Worm (Caenorhabditis elegans) whole organism, L1 larva: ENCODE measurements around the gene ZK1307.7.

Experiments
- C04F5.9 ChIP-seq: sonication (generic microtip); optimal IDR thresholded peaks from 2 replicates; lab custom pipeline; 2016; ENCODE audit warnings: missing genetic modification characterization, missing compliant biosample characterization
- C34B4.2 ChIP-seq: sonication (generic microtip); optimal IDR thresholded peaks from 2 replicates; lab custom pipeline; 2017; ENCODE audit warnings: mild to moderate bottlenecking, missing genetic modification characterization, missing compliant biosample characterization
- F16B12.6 ChIP-seq: fragments of 150-350 bp; optimal IDR thresholded peaks from 2 replicates; lab custom pipeline; 2014; ENCODE audit warnings: missing biosample characterization, missing genetic modification characterization
- Y116A8C.19 ChIP-seq: sonication (generic microtip); optimal IDR thresholded peaks from 2 replicates; lab custom pipeline; 2016; ENCODE audit warnings: missing compliant biosample characterization, missing genetic modification characterization, borderline replicate concordance
- aha-1 ChIP-seq: fragments of 150-350 bp; optimal IDR thresholded peaks from 2 replicates; lab custom pipeline; 2014; ENCODE audit warnings: missing biosample characterization, missing genetic modification characterization
- aly-2 ChIP-seq: fragments of 150-350 bp; optimal IDR thresholded peaks from 2 replicates; lab custom pipeline; 2014; ENCODE audit warnings: missing biosample characterization, missing genetic modification characterization
- ceh-63 ChIP-seq: fragments of 200-800 bp; sonication (Bioruptor generic); optimal IDR thresholded peaks from 2 replicates; lab custom pipeline; 2018; ENCODE audit warnings: mild to moderate bottlenecking, missing genetic modification characterization, missing compliant biosample characterization
- ceh-88 ChIP-seq: fragments of 200-800 bp; sonication (Bioruptor generic); IDR thresholded peaks from 2 replicates; pipeline ENCODE4 v1.3.6; 2022; ENCODE audit warnings: missing genetic modification characterization, missing compliant biosample characterization
- ceh-90 ChIP-seq: sonication (generic microtip); optimal IDR thresholded peaks from 2 replicates; lab custom pipeline; 2016; ENCODE audit warnings: missing genetic modification characterization, missing compliant biosample characterization
- dpl-1 ChIP-seq, 3 experiments: fragments of 150-350 bp in 2 of 3; sonication (generic microtip) in 1 of 3; optimal IDR thresholded peaks; 2 replicates each; lab custom pipeline; 2014 to 2017; ENCODE audit warnings: missing biosample characterization in 3 of 3, missing genetic modification characterization in 3 of 3, missing genetic modification reagents in 3 of 3
- dsc-1 ChIP-seq: sonication (generic microtip); optimal IDR thresholded peaks from 2 replicates; lab custom pipeline; 2016; ENCODE audit warnings: mild to moderate bottlenecking, missing genetic modification characterization, missing compliant biosample characterization
- egl-13 ChIP-seq: sonication (generic microtip); optimal IDR thresholded peaks from 2 replicates; lab custom pipeline; 2016; ENCODE audit warnings: missing genotype, missing genetic modification reagents, missing genetic modification characterization, missing compliant biosample characterization
- egl-27 ChIP-seq, 2 experiments: fragments of 150-350 bp in 1 of 2; sonication (generic microtip); optimal IDR thresholded peaks; 3 replicates each; lab custom pipeline; 2017 to 2018; ENCODE audit warnings: missing biosample characterization in 2 of 2, missing genetic modification characterization in 2 of 2, missing genetic modification reagents in 2 of 2
- elt-3 ChIP-seq, 6 experiments: fragments of 150-350 bp in 1 of 6; sonication (generic microtip); optimal IDR thresholded peaks; 2 replicates each; lab custom pipeline; 2017 to 2018; ENCODE audit warnings: missing biosample characterization in 6 of 6, missing genetic modification characterization in 6 of 6, inconsistent platforms in 1 of 6
- fkh-10 ChIP-seq: sonication (generic microtip); optimal IDR thresholded peaks from 2 replicates; lab custom pipeline; 2017; ENCODE audit warnings: missing biosample characterization, missing genetic modification reagents, missing genetic modification characterization
- fkh-4 ChIP-seq: sonication (generic microtip); optimal IDR thresholded peaks from 2 replicates; lab custom pipeline; 2016; ENCODE audit warnings: missing compliant biosample characterization, missing genetic modification characterization, borderline replicate concordance
- fos-1 ChIP-seq: fragments of 150-350 bp; optimal IDR thresholded peaks from 2 replicates; lab custom pipeline; 2014; ENCODE audit warnings: missing biosample characterization, missing genetic modification characterization
- hlh-17 ChIP-seq: fragments of 200-800 bp; sonication (Bioruptor generic); optimal IDR thresholded peaks from 2 replicates; lab custom pipeline; 2018; ENCODE audit warnings: missing genetic modification characterization, mild to moderate bottlenecking, missing compliant biosample characterization, moderate library complexity, borderline replicate concordance
- hlh-4 ChIP-seq: sonication (generic microtip); optimal IDR thresholded peaks from 2 replicates; lab custom pipeline; 2016; ENCODE audit warnings: mild to moderate bottlenecking, missing genetic modification characterization, missing compliant biosample characterization
- irx-1 ChIP-seq: sonication (generic microtip); optimal IDR thresholded peaks from 2 replicates; lab custom pipeline; 2016; ENCODE audit warnings: missing genetic modification characterization, missing compliant biosample characterization
- isw-1 ChIP-seq: fragments of 200-800 bp; sonication (Bioruptor generic); IDR thresholded peaks from 2 replicates; pipeline ENCODE4 v1.3.6; 2022; ENCODE audit warnings: missing genetic modification characterization, missing compliant biosample characterization
- lin-13 ChIP-seq: fragments of 150-350 bp; optimal IDR thresholded peaks from 2 replicates; lab custom pipeline; 2014; ENCODE audit warnings: missing biosample characterization, missing genetic modification reagents, missing genetic modification characterization
- lin-14 ChIP-seq: fragments of 200-800 bp; sonication (Bioruptor generic); optimal IDR thresholded peaks from 2 replicates; lab custom pipeline; 2018; ENCODE audit warnings: mild to moderate bottlenecking, missing genetic modification characterization, moderate library complexity, missing compliant biosample characterization
- lin-15B ChIP-seq: fragments of 150-350 bp; sonication (generic microtip); optimal IDR thresholded peaks from 3 replicates; lab custom pipeline; 2014; ENCODE audit warnings: missing biosample characterization, missing genetic modification characterization
- lin-35 ChIP-seq, 2 experiments: fragments of 150-350 bp; optimal IDR thresholded peaks; 2 replicates each; lab custom pipeline; 2014; ENCODE audit warnings: missing biosample characterization in 2 of 2, missing genetic modification characterization in 2 of 2, missing genetic modification reagents in 2 of 2
- lir-3 ChIP-seq: sonication (generic microtip); optimal IDR thresholded peaks from 2 replicates; lab custom pipeline; 2016; ENCODE audit warnings: mild to moderate bottlenecking, missing genetic modification characterization, moderate library complexity, missing compliant biosample characterization; ENCODE audit not compliant: poor library complexity
- mab-9 ChIP-seq: fragments of 200-800 bp; sonication (Bioruptor generic); IDR thresholded peaks from 2 replicates; pipeline ENCODE4 v1.3.6; 2022; ENCODE audit warnings: missing genetic modification reagents, missing genetic modification characterization, missing compliant biosample characterization
- mep-1 ChIP-seq: fragments of 150-350 bp; optimal IDR thresholded peaks from 2 replicates; lab custom pipeline; 2014; ENCODE audit warnings: missing biosample characterization, missing genetic modification characterization
- nhr-12 ChIP-seq: sonication (generic microtip); optimal IDR thresholded peaks from 2 replicates; lab custom pipeline; 2017; ENCODE audit warnings: missing biosample characterization, missing genetic modification characterization
- nhr-19 ChIP-seq: fragments of 200-800 bp; sonication (Bioruptor generic); conservative IDR thresholded peaks from 2 replicates; pipeline ENCODE4 v1.3.6; 2022; ENCODE audit warnings: missing genetic modification characterization, missing compliant biosample characterization
- nhr-237 ChIP-seq: fragments of 150-350 bp; optimal IDR thresholded peaks from 2 replicates; lab custom pipeline; 2014; ENCODE audit warnings: missing biosample characterization, missing genetic modification characterization
- nhr-28 ChIP-seq: fragments of 150-350 bp; optimal IDR thresholded peaks from 2 replicates; lab custom pipeline; 2014; ENCODE audit warnings: missing biosample characterization, missing genetic modification characterization
- nhr-47 ChIP-seq: sonication (generic microtip); optimal IDR thresholded peaks from 2 replicates; lab custom pipeline; 2016; ENCODE audit warnings: mild to moderate bottlenecking, missing genetic modification characterization, moderate library complexity, missing compliant biosample characterization
- nhr-71 ChIP-seq: sonication (generic microtip); optimal IDR thresholded peaks from 2 replicates; lab custom pipeline; 2016; ENCODE audit warnings: mild to moderate bottlenecking, missing genetic modification characterization, moderate library complexity, missing compliant biosample characterization
- nhr-77 ChIP-seq: fragments of 150-350 bp; optimal IDR thresholded peaks from 2 replicates; lab custom pipeline; 2014; ENCODE audit warnings: missing biosample characterization, missing genetic modification characterization
- nhr-84 ChIP-seq: sonication (generic microtip); optimal IDR thresholded peaks from 2 replicates; lab custom pipeline; 2017; ENCODE audit warnings: missing biosample characterization, missing genetic modification characterization
- pag-3 ChIP-seq: sonication (generic microtip); optimal IDR thresholded peaks from 2 replicates; lab custom pipeline; 2017; ENCODE audit warnings: missing genetic modification characterization, mild to moderate bottlenecking, missing compliant biosample characterization, antibody characterized with exemption, borderline replicate concordance; ENCODE audit not compliant: insufficient read depth
- pax-3 ChIP-seq: fragments of 200-800 bp; sonication (Bioruptor generic); optimal IDR thresholded peaks from 2 replicates; lab custom pipeline; 2018; ENCODE audit warnings: mild to moderate bottlenecking, missing genetic modification characterization, moderate library complexity, missing compliant biosample characterization
- rnt-1 ChIP-seq: sonication (generic microtip); optimal IDR thresholded peaks from 2 replicates; lab custom pipeline; 2016; ENCODE audit warnings: mild to moderate bottlenecking, missing genetic modification characterization, moderate library complexity, missing compliant biosample characterization
- skn-1 ChIP-seq: fragments of 150-350 bp; optimal IDR thresholded peaks from 2 replicates; lab custom pipeline; 2014; ENCODE audit warnings: missing biosample characterization, missing genetic modification characterization
- snpc-4 ChIP-seq: fragments of 150-350 bp; optimal IDR thresholded peaks from 2 replicates; lab custom pipeline; 2014; ENCODE audit warnings: missing biosample characterization, missing genetic modification characterization
- snu-23 ChIP-seq: sonication (generic microtip); optimal IDR thresholded peaks from 2 replicates; lab custom pipeline; 2016; ENCODE audit warnings: missing genetic modification characterization, missing compliant biosample characterization
- sox-4 ChIP-seq: sonication (generic microtip); optimal IDR thresholded peaks from 2 replicates; lab custom pipeline; 2016; ENCODE audit warnings: missing genetic modification characterization, missing compliant biosample characterization
- sptf-1 ChIP-seq: fragments of 150-350 bp; optimal IDR thresholded peaks from 2 replicates; lab custom pipeline; 2014; ENCODE audit warnings: missing biosample characterization, missing genetic modification characterization
- swsn-7 ChIP-seq: sonication (generic microtip); optimal IDR thresholded peaks from 2 replicates; lab custom pipeline; 2016; ENCODE audit warnings: missing genetic modification characterization, missing compliant biosample characterization
- tbx-2 ChIP-seq: sonication (generic microtip); optimal IDR thresholded peaks from 2 replicates; lab custom pipeline; 2016; ENCODE audit warnings: missing genetic modification characterization, missing compliant biosample characterization
- tlp-1 ChIP-seq: fragments of 150-350 bp; optimal IDR thresholded peaks from 2 replicates; lab custom pipeline; 2014; ENCODE audit warnings: missing biosample characterization, missing genetic modification characterization
- unc-30 ChIP-seq: sonication (generic microtip); optimal IDR thresholded peaks from 2 replicates; lab custom pipeline; 2017; ENCODE audit warnings: missing biosample characterization, missing genetic modification characterization
- unc-62 ChIP-seq: fragments of 150-350 bp; optimal IDR thresholded peaks from 2 replicates; lab custom pipeline; 2014; ENCODE audit warnings: missing biosample characterization, missing genetic modification reagents, missing genetic modification characterization
- unc-86 ChIP-seq: sonication (generic microtip); optimal IDR thresholded peaks from 2 replicates; lab custom pipeline; 2016; ENCODE audit warnings: missing genetic modification characterization, missing compliant biosample characterization
- unc-98 ChIP-seq: fragments of 200-800 bp; sonication (Bioruptor generic); IDR thresholded peaks from 2 replicates; pipeline ENCODE4 v1.3.6; 2022; ENCODE audit warnings: missing genetic modification characterization, missing compliant biosample characterization
- ztf-11 ChIP-seq, 2 experiments: sonication (generic microtip); optimal IDR thresholded peaks; 2 replicates each; lab custom pipeline; 2016 to 2017; ENCODE audit warnings: missing genetic modification characterization in 2 of 2, missing biosample characterization in 1 of 2, missing compliant biosample characterization in 1 of 2
- ztf-4 ChIP-seq: fragments of 150-350 bp; optimal IDR thresholded peaks from 2 replicates; lab custom pipeline; 2014; ENCODE audit warnings: missing biosample characterization, missing genetic modification characterization

The ZK1307.7 gene

DNA sequence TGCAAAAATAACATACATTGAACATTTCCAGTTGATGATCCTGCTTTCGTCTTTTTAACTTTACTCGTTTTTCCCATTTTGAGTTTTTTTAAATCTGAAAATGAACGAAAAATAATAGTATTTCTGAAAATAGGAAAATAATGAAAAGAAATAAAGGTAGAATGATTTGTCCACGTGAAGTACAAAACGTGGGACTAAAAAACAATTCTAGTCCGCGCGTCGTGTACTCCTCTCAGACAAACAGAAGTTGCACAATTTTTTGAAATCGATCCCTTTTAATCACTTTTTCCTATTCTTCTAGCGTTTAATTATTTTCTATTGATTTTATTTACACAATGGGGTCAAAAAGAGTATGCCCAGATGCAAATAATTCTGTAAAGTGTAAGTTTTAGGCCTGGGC, 45.3 kb upstream of the ZK1307.7 start, which contains the start of the genes E02H1.1 and tag-124:
E02H1.1 (minus strand) TSS at position 94 of the 400 bp plus-strand sequence.
tag-124 (plus strand) TSS at position 222 of the 400 bp plus-strand sequence.
- TF ChIP-seq ceh-90 (tag; lab: Kevin White, UChicago) (peak; percentile 96), egl-13 (tag; lab: Kevin White, UChicago) (peak; percentile 97), C04F5.9 (tag; lab: Kevin White, UChicago) (peak; percentile 92), unc-30 (tag; lab: Kevin White, UChicago) (peak; percentile 7), unc-86 (tag; lab: Kevin White, UChicago) (peak; percentile 81), skn-1 (tag; lab: Kevin White, UChicago) (peak; percentile 62), irx-1 (peak; percentile 97), elt-3 (tag; optimal IDR thresholded peaks at IDR 0.05; lab: Kevin White, UChicago) (peak in 2 of 6 experiments; percentile 47 to 62), hlh-17 (GFP tag; lab: Kevin White, UChicago) (no peak), nhr-77 (no peak), snu-23 (GFP tag; lab: Kevin White, UChicago) (peak; percentile 91), nhr-19 (GFP tag; lab: Robert Waterston, UW) (peak; percentile 97), lin-13 (GFP tag; lab: Kevin White, UChicago) (peak; percentile 16), C34B4.2 (tag; lab: Kevin White, UChicago) (peak; percentile 37), nhr-47 (tag; lab: Kevin White, UChicago) (peak; percentile 93), sox-4 (tag; lab: Kevin White, UChicago) (peak; percentile 95), rnt-1 (tag; lab: Kevin White, UChicago) (peak; percentile 99), dsc-1 (tag; lab: Kevin White, UChicago) (peak; percentile 96), sptf-1 (tag; lab: Kevin White, UChicago) (no peak), dpl-1 (GFP tag; optimal IDR thresholded peaks at IDR 0.05; lab: Kevin White, UChicago) (peak; percentile 65 to 77 (median 73)), ztf-11 (tag; optimal IDR thresholded peaks at IDR 0.05; lab: Kevin White, UChicago) (peak in 1 of 2 experiments; percentile 97), hlh-4 (tag; lab: Kevin White, UChicago) (peak; percentile 66), tbx-2 (tag; lab: Kevin White, UChicago) (peak; percentile 93), mab-9 (GFP tag; lab: Robert Waterston, UW) (peak; percentile 79), nhr-28 (tag; lab: Kevin White, UChicago) (no peak), mep-1 (peak; percentile 78), lin-15B (tag; lab: Kevin White, UChicago) (peak; percentile 32), ceh-63 (GFP tag; lab: Kevin White, UChicago) (peak; percentile 65), fos-1 (tag; lab: Kevin White, UChicago) (peak; percentile 61), aly-2 (peak; percentile 57), swsn-7 (tag; lab: Kevin White, UChicago) (peak; percentile 91), Y116A8C.19 (tag; lab: Kevin White, UChicago) (peak; percentile 93), isw-1 (GFP tag; lab: Robert Waterston, UW) (peak; percentile 77), nhr-12 (tag; lab: Kevin White, UChicago) (no peak), tlp-1 (tag; lab: Kevin White, UChicago) (no peak), snpc-4 (tag; lab: Kevin White, UChicago) (peak; percentile 38), aha-1 (tag; lab: Kevin White, UChicago) (no peak), F16B12.6 (tag; lab: Kevin White, UChicago) (peak; percentile 33), nhr-84 (tag; lab: Kevin White, UChicago) (no peak), pag-3 (tag; lab: Kevin White, UChicago) (no peak), fkh-4 (peak; percentile 96), lir-3 (peak; percentile 98), egl-27 (tag; optimal IDR thresholded peaks at IDR 0.05; lab: Kevin White, UChicago) (no peak), nhr-237 (no peak), fkh-10 (no peak), pax-3 (tag; lab: Kevin White, UChicago) (peak; percentile 93), nhr-71 (tag; lab: Kevin White, UChicago) (peak; percentile 93), ztf-4 (tag; lab: Kevin White, UChicago) (peak; percentile 79), unc-98 (GFP tag; lab: Robert Waterston, UW) (peak; percentile 80), ceh-88 (peak; percentile 84), lin-14 (GFP tag; lab: Kevin White, UChicago) (peak; percentile 86), lin-35 (GFP tag; optimal IDR thresholded peaks at IDR 0.05; lab: Kevin White, UChicago) (peak; percentile 73 to 76), unc-62 (GFP tag; lab: Kevin White, UChicago) (no peak)
